Worm (Caenorhabditis elegans): ENCODE data around the gene Y17G7B.20.

Y17G7B.20 gene

ce11 chrII:11960596-11961217, 18.9 kb downstream of the Y17G7B.20 start (continued):
- TF ChIP-seq ctbp-1 (GFP tag; IDR thresholded peaks at IDR 0.05), result peak; percentile 97
- TF ChIP-seq F37D6.2 (tag; optimal IDR thresholded peaks at IDR 0.05), result peak; percentile 83
- TF ChIP-seq unc-39 (tag; optimal IDR thresholded peaks at IDR 0.05), result no peak
- TF ChIP-seq Y5F2A.4 (GFP tag; optimal IDR thresholded peaks at IDR 0.05), result peak; percentile 98
- TF ChIP-seq ceh-20 (GFP tag; IDR thresholded peaks at IDR 0.05), result peak; percentile 89
- peak; percentile 88 for TF ChIP-seq mdt-29 (GFP tag; IDR thresholded peaks at IDR 0.05)
- TF ChIP-seq nhr-77 (tag; optimal IDR thresholded peaks at IDR 0.05), result peak; percentile 16
- TF ChIP-seq lsy-2 (tag; optimal IDR thresholded peaks at IDR 0.05), result peak; percentile 11 to 56
- peak; percentile 97 for TF ChIP-seq D1046.2 (GFP tag; IDR thresholded peaks at IDR 0.05)
- TF ChIP-seq vab-7 (GFP tag; IDR thresholded peaks at IDR 0.05), result peak; percentile 99
- TF ChIP-seq unc-62 (GFP tag; optimal IDR thresholded peaks at IDR 0.05 in 1 of 2), result peak in 1 of 2 experiments; percentile 73
- TF ChIP-seq unc-62 (tag; optimal IDR thresholded peaks at IDR 0.05), result no peak
- TF ChIP-seq T26A8.4 (GFP tag; IDR thresholded peaks at IDR 0.05), result peak; percentile 96
- TF ChIP-seq zfp-3 (GFP tag; conservative IDR thresholded peaks at IDR 0.05), result peak; percentile 89
- peak; percentile 12 for TF ChIP-seq zip-2 (tag; optimal IDR thresholded peaks at IDR 0.05)
- TF ChIP-seq spr-1 (tag; optimal IDR thresholded peaks at IDR 0.05), result peak; percentile 93
- peak; percentile 40 for TF ChIP-seq nhr-6 (tag; optimal IDR thresholded peaks at IDR 0.05)
- TF ChIP-seq cey-2 (tag; optimal IDR thresholded peaks at IDR 0.05; ENCODE audit: borderline replicate concordance, insufficient read depth), result no peak
- TF ChIP-seq dmd-6 (GFP tag; IDR thresholded peaks at IDR 0.05), result peak; percentile 86
- TF ChIP-seq ZK337.2 (GFP tag; IDR thresholded peaks at IDR 0.05), result peak; percentile 89

- TF ChIP-seq madf-5 (GFP tag; IDR thresholded peaks at IDR 0.05) (no peak), Y48G9A.11 (GFP tag; IDR thresholded peaks at IDR 0.05) (no peak), Y75B8A.6 (GFP tag; IDR thresholded peaks at IDR 0.05) (no peak), ZK546.5 (tag; optimal IDR thresholded peaks at IDR 0.05) (no peak), lin-39 (tag; optimal IDR thresholded peaks at IDR 0.05) (no peak), Y105C5A.15 (GFP tag; IDR thresholded peaks at IDR 0.05) (no peak), nhr-10 (tag; optimal IDR thresholded peaks at IDR 0.05) (no peak), hif-1 (tag; optimal IDR thresholded peaks at IDR 0.05) (peak in 1 of 2 experiments; percentile 42), ceh-62 (tag; optimal IDR thresholded peaks at IDR 0.05) (no peak), madf-9 (GFP tag; conservative IDR thresholded peaks at IDR 0.05) (0 out of 2 replicates have a peak, but pooled peaks have one; percentile 48), T26A8.4 (GFP tag; IDR thresholded peaks at IDR 0.05) (no peak), hlh-30 (tag; optimal IDR thresholded peaks at IDR 0.05; ENCODE audit: insufficient read depth) (peak; percentile 31), nhr-6 (tag; optimal IDR thresholded peaks at IDR 0.05) (no peak), mdt-29 (GFP tag; IDR thresholded peaks at IDR 0.05) (0 out of 2 replicates have a peak, but pooled peaks have one; percentile 17), F26F4.8 (GFP tag; conservative IDR thresholded peaks at IDR 0.05) (no peak), T20F7.1 (GFP tag; optimal IDR thresholded peaks at IDR 0.05) (no peak), saeg-2 (GFP tag; IDR thresholded peaks at IDR 0.05) (no peak), jun-1 (tag; optimal IDR thresholded peaks at IDR 0.05) (no peak), egl-27 (tag; optimal IDR thresholded peaks at IDR 0.05) (no peak), lin-13 (GFP tag; optimal IDR thresholded peaks at IDR 0.05) (no peak), rbr-2 (tag; optimal IDR thresholded peaks at IDR 0.05) (peak; percentile 54), pha-4 (GFP tag; IDR thresholded peaks at IDR 0.05) (peak; percentile 45; the same call in 1 of the 2 replicates), pha-4 (tag; optimal IDR thresholded peaks at IDR 0.05) (no peak), ceh-20 (GFP tag; IDR thresholded peaks at IDR 0.05) (no peak), ama-1 (optimal IDR thresholded peaks at IDR 0.05) (no peak), nhr-28 (tag; optimal IDR thresholded peaks at IDR 0.05) (peak; percentile 1), spr-1 (tag; optimal IDR thresholded peaks at IDR 0.05) (peak; percentile 4), lin-38 (GFP tag; IDR thresholded peaks at IDR 0.05) (no peak), zfp-3 (GFP tag; conservative IDR thresholded peaks at IDR 0.05) (no peak), spr-3 (GFP tag; optimal IDR thresholded peaks at IDR 0.05) (no peak), attf-4 (tag; optimal IDR thresholded peaks at IDR 0.05) (no peak), lin-1 (GFP tag; IDR thresholded peaks at IDR 0.05) (no peak), snpc-1.2 (GFP tag; IDR thresholded peaks at IDR 0.05) (peak; percentile 66; the same call in 1 of the 2 replicates), fkh-10 (GFP tag; optimal IDR thresholded peaks at IDR 0.05) (peak; percentile 49)
Observed at ce11 chrII:11958793-11959574, 20.7 kb downstream of the Y17G7B.20 start.

All from whole organism, L4 larva.